Fruit fly (Drosophila melanogaster): Measurements from ENCODE around the gene CG31975.

Gene CG31975

dm6 chr2L:166115-167069 is 25.6 kb upstream of the CG31975 start (continued):
- TF ChIP-seq MBD-R2 (GFP tag; IDR thresholded peaks at IDR 0.05) = no peak
- peak; percentile 65 for TF ChIP-seq fd64A (GFP tag; optimal IDR thresholded peaks at IDR 0.05)
- no peak for TF ChIP-seq ato (GFP tag; IDR thresholded peaks at IDR 0.05; ENCODE audit: partially characterized antibody)
- TF ChIP-seq CG15479 (GFP tag; optimal IDR thresholded peaks at IDR 0.05) = peak; percentile 87
- TF ChIP-seq mirr (GFP tag; optimal IDR thresholded peaks at IDR 0.05) = peak; percentile 98
- no peak for TF ChIP-seq ken (GFP tag; IDR thresholded peaks at IDR 0.05)
- peak; percentile 61 for TF ChIP-seq CG12391 (tag; optimal IDR thresholded peaks at IDR 0.05)
- no peak for TF ChIP-seq cas (GFP tag; IDR thresholded peaks at IDR 0.05)
- no peak for TF ChIP-seq zfh1 (GFP tag; IDR thresholded peaks at IDR 0.05)
- TF ChIP-seq CG6689 (GFP tag; IDR thresholded peaks at IDR 0.05) = no peak
- no peak for TF ChIP-seq CG8359 (GFP tag; optimal IDR thresholded peaks at IDR 0.05; ENCODE audit: borderline replicate concordance)
- no peak for TF ChIP-seq NFAT (GFP tag; IDR thresholded peaks at IDR 0.05)
- TF ChIP-seq Hr3 (GFP tag; optimal IDR thresholded peaks at IDR 0.05) = no peak
- peak; percentile 83 for TF ChIP-seq CG10209 (GFP tag; optimal IDR thresholded peaks at IDR 0.05)
- no peak for TF ChIP-seq al (GFP tag; IDR thresholded peaks at IDR 0.05)
- peak; percentile 35 for TF ChIP-seq kay (GFP tag; optimal IDR thresholded peaks at IDR 0.05)
- no peak for TF ChIP-seq prd (optimal IDR thresholded peaks at IDR 0.05)
- TF ChIP-seq prd (GFP tag; IDR thresholded peaks at IDR 0.05) = no peak
- no peak for TF ChIP-seq CG31388 (GFP tag; optimal IDR thresholded peaks at IDR 0.05)
- TF ChIP-seq Mad (GFP tag; optimal IDR thresholded peaks at IDR 0.05) = peak; percentile 22
- no peak for TF ChIP-seq B-H1 (GFP tag; IDR thresholded peaks at IDR 0.05)
- no peak for TF ChIP-seq ham (GFP tag; IDR thresholded peaks at IDR 0.05)
- no peak for TF ChIP-seq Ada2b (GFP tag; IDR thresholded peaks at IDR 0.05)
- peak; percentile 47 for TF ChIP-seq Myb (GFP tag; optimal IDR thresholded peaks at IDR 0.05)
- peak; percentile 55 for TF ChIP-seq zen (tag; optimal IDR thresholded peaks at IDR 0.05)
- no peak for TF ChIP-seq CG43689 (GFP tag; IDR thresholded peaks at IDR 0.05)
- no peak for TF ChIP-seq Antp (GFP tag; optimal IDR thresholded peaks at IDR 0.05)
- no peak for TF ChIP-seq ssp (GFP tag; IDR thresholded peaks at IDR 0.05)
- TF ChIP-seq otp (GFP tag; IDR thresholded peaks at IDR 0.05) = no peak
- TF ChIP-seq CG14441 (GFP tag; IDR thresholded peaks at IDR 0.05) = no peak
- no peak for TF ChIP-seq pita (GFP tag; optimal IDR thresholded peaks at IDR 0.05)
- no peak for TF ChIP-seq CG4820 (GFP tag; optimal IDR thresholded peaks at IDR 0.05)
- TF ChIP-seq odd (GFP tag; optimal IDR thresholded peaks at IDR 0.05) = peak; percentile 86
- TF ChIP-seq CG8944 (GFP tag; optimal IDR thresholded peaks at IDR 0.05) = no peak
- no peak for TF ChIP-seq knrl (GFP tag; IDR thresholded peaks at IDR 0.05; ENCODE audit: partially characterized antibody)
- TF ChIP-seq CG4360 (GFP tag; IDR thresholded peaks at IDR 0.05) = no peak
- TF ChIP-seq CHES-1-like (GFP tag; optimal IDR thresholded peaks at IDR 0.05) = peak; percentile 87
- peak; percentile 69 for TF ChIP-seq pho (GFP tag; optimal IDR thresholded peaks at IDR 0.05)
- TF ChIP-seq CTCF (GFP tag; optimal IDR thresholded peaks at IDR 0.05) = no peak
- peak; percentile 3 for TF ChIP-seq Oli (tag; optimal IDR thresholded peaks at IDR 0.05)
- TF ChIP-seq wdn (GFP tag; IDR thresholded peaks at IDR 0.05) = no peak
- peak; percentile 82 for TF ChIP-seq CG31365 (tag; optimal IDR thresholded peaks at IDR 0.05)
- TF ChIP-seq CG5953 (GFP tag; IDR thresholded peaks at IDR 0.05) = no peak
- no peak for TF ChIP-seq Lhr (GFP tag; optimal IDR thresholded peaks at IDR 0.05)
- TF ChIP-seq CG2202 (tag; optimal IDR thresholded peaks at IDR 0.05) = peak; percentile 57
- TF ChIP-seq dati (GFP tag; IDR thresholded peaks at IDR 0.05) = no peak
- TF ChIP-seq bigmax (GFP tag; optimal IDR thresholded peaks at IDR 0.05) = peak; percentile 58
- TF ChIP-seq ATbp (GFP tag; optimal IDR thresholded peaks at IDR 0.05) = peak; percentile 81
- TF ChIP-seq bcd (GFP tag; optimal IDR thresholded peaks at IDR 0.05) = peak; percentile 64
- no peak for TF ChIP-seq Rfx (GFP tag; IDR thresholded peaks at IDR 0.05)
- TF ChIP-seq CG32772 (GFP tag; IDR thresholded peaks at IDR 0.05) = no peak
